Fruit fly (Drosophila melanogaster): ENCODE results near the gene CG7203.

DNA sequence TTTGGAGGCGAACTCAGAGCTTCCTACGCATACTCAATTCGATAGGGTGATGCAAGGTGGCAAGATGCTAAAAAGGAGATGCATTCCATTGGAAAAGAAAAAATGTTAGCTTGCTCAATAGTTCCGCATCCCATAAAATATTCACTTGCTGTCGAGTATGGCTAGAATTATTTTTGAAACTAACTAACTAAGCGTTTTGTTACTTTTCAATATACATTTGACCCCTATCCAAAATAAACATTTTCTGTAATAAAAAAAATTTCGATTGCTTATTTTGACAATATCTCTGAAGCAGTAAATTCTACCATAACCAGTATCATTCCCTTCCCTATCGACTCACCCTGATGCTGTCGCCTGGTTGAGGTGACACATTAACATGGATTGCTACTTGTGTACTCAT lies 49.5 kb downstream of the CG7203 start:
- TF ChIP-seq Hr83 (GFP tag; optimal IDR thresholded peaks at IDR 0.05; ENCODE audit: poor library complexity, severe bottlenecking), result no peak
- TF ChIP-seq HLH106 (tag; optimal IDR thresholded peaks at IDR 0.05), result peak; percentile 82
- TF ChIP-seq Myc (optimal IDR thresholded peaks at IDR 0.05), result no peak
- TF ChIP-seq psq (GFP tag; optimal IDR thresholded peaks at IDR 0.05), result peak; percentile 67
